Fruit fly (Drosophila melanogaster) whole organism: ENCODE measurements around the gene Ttc19.

ENCODE experiments used
- CG8478 ChIP-seq: fragments of >200 bp; optimal IDR thresholded peaks from 2 replicates; lab custom pipeline; 2018; ENCODE audit warnings: inconsistent platforms
- Dll ChIP-seq: fragments of >200 bp; optimal IDR thresholded peaks from 2 replicates; lab custom pipeline; 2017
- EcR ChIP-seq, 2 experiments: fragments of >200 bp; optimal IDR thresholded peaks; 2 replicates each; lab custom pipeline; 2017; ENCODE audit warnings: missing biosample characterization in 2 of 2, missing genetic modification characterization in 2 of 2, missing genetic modification reagents in 2 of 2
- pan ChIP-seq: fragments of >200 bp; optimal IDR thresholded peaks from 2 replicates; lab custom pipeline; 2017
- psq ChIP-seq: fragments of >200 bp; optimal IDR thresholded peaks from 2 replicates; lab custom pipeline; 2017
- usp ChIP-seq: fragments of >200 bp; optimal IDR thresholded peaks from 2 replicates; lab custom pipeline; 2017; ENCODE audit warnings: missing biosample characterization, missing genetic modification characterization, mixed read lengths

Gene Ttc19

dm6 chr2L:19045111-19045560 lies at the start of gene Ttc19, which contains the start of gene Acn:
Ttc19 (minus strand) TSS chr2L:19045148.
Acn (plus strand) TSS chr2L:19045355.
- TF ChIP-seq usp (GFP tag; lab: Kevin White, UChicago) (no peak), psq (no peak), Dll (lab: Kevin White, UChicago) (no peak), CG8478 (lab: Kevin White, UChicago) (no peak), EcR (GFP tag; optimal IDR thresholded peaks at IDR 0.05; lab: Kevin White, UChicago) (no peak), pan (lab: Kevin White, UChicago) (no peak)

- TF ChIP-seq EcR (GFP tag; optimal IDR thresholded peaks at IDR 0.05; lab: Kevin White, UChicago) (no peak), psq (no peak), pan (lab: Kevin White, UChicago) (no peak), usp (GFP tag; lab: Kevin White, UChicago) (no peak), Dll (lab: Kevin White, UChicago) (no peak), CG8478 (lab: Kevin White, UChicago) (no peak)
Observed at dm6 chr2L:19093868-19094267, 48.9 kb upstream of the Ttc19 start.

dm6 chr2L:19089385-19089784 lies 44.4 kb upstream of the Ttc19 start:
- TF ChIP-seq pan (lab: Kevin White, UChicago), result no peak
- no peak for TF ChIP-seq usp (GFP tag; lab: Kevin White, UChicago)
- no peak for TF ChIP-seq EcR (GFP tag; optimal IDR thresholded peaks at IDR 0.05; lab: Kevin White, UChicago)
- no peak for TF ChIP-seq CG8478 (lab: Kevin White, UChicago)
- no peak for TF ChIP-seq psq
- no peak for TF ChIP-seq Dll (lab: Kevin White, UChicago)

- TF ChIP-seq pan (lab: Kevin White, UChicago) (no peak), psq (no peak), CG8478 (lab: Kevin White, UChicago) (no peak), EcR (GFP tag; optimal IDR thresholded peaks at IDR 0.05; lab: Kevin White, UChicago) (no peak), usp (GFP tag; lab: Kevin White, UChicago) (no peak), Dll (lab: Kevin White, UChicago) (no peak)
Observed at dm6 chr2L:19088895-19089294, 43.9 kb upstream of the Ttc19 start.

dm6 chr2L:19083320-19083764 lies 38.4 kb upstream of the Ttc19 start:
- TF ChIP-seq CG8478 (lab: Kevin White, UChicago) (no peak), EcR (GFP tag; optimal IDR thresholded peaks at IDR 0.05; lab: Kevin White, UChicago) (no peak), psq (no peak), usp (GFP tag; lab: Kevin White, UChicago) (no peak), Dll (lab: Kevin White, UChicago) (no peak), pan (lab: Kevin White, UChicago) (no peak)

- no peak for TF ChIP-seq EcR (GFP tag; optimal IDR thresholded peaks at IDR 0.05; lab: Kevin White, UChicago)
- TF ChIP-seq CG8478 (lab: Kevin White, UChicago), result no peak
- no peak for TF ChIP-seq Dll (lab: Kevin White, UChicago)
- no peak for TF ChIP-seq usp (GFP tag; lab: Kevin White, UChicago)
- TF ChIP-seq psq, result no peak
- TF ChIP-seq pan (lab: Kevin White, UChicago), result no peak
Observed at dm6 chr2L:19079742-19080141, 34.8 kb upstream of the Ttc19 start.

- TF ChIP-seq Dll (lab: Kevin White, UChicago), result no peak
- TF ChIP-seq pan (lab: Kevin White, UChicago), result no peak
- no peak for TF ChIP-seq psq
- TF ChIP-seq usp (GFP tag; lab: Kevin White, UChicago), result no peak
- TF ChIP-seq EcR (GFP tag; optimal IDR thresholded peaks at IDR 0.05; lab: Kevin White, UChicago), result no peak
- no peak for TF ChIP-seq CG8478 (lab: Kevin White, UChicago)
Observed at dm6 chr2L:19078928-19079327, 34.0 kb upstream of the Ttc19 start, which contains the start of gene CG10700. CG10700 (minus strand) TSS chr2L:19079028.

dm6 chr2L:19074099-19074828 lies 29.3 kb upstream of the Ttc19 start, which contains the start of gene CG17572:
CG17572 (minus strand) TSS chr2L:19074149.
- TF ChIP-seq CG8478 (lab: Kevin White, UChicago), result no peak
- no peak for TF ChIP-seq EcR (GFP tag; optimal IDR thresholded peaks at IDR 0.05; lab: Kevin White, UChicago)
- TF ChIP-seq usp (GFP tag; lab: Kevin White, UChicago), result no peak
- TF ChIP-seq Dll (lab: Kevin White, UChicago), result no peak
- TF ChIP-seq pan (lab: Kevin White, UChicago), result no peak

dm6 chr2L:19071713-19072112 lies 26.8 kb upstream of the Ttc19 start:
- TF ChIP-seq CG8478 (lab: Kevin White, UChicago) (no peak), Dll (lab: Kevin White, UChicago) (no peak)

dm6 chr2L:19069548-19070145 lies 24.7 kb upstream of the Ttc19 start, which contains the start of gene CG10702:
CG10702 (minus strand) TSS chr2L:19069851.
- TF ChIP-seq CG8478 (lab: Kevin White, UChicago) (no peak), EcR (GFP tag; optimal IDR thresholded peaks at IDR 0.05; lab: Kevin White, UChicago) (no peak), Dll (lab: Kevin White, UChicago) (no peak), psq (no peak), pan (lab: Kevin White, UChicago) (no peak), usp (GFP tag; lab: Kevin White, UChicago) (no peak)

- TF ChIP-seq CG8478 (lab: Kevin White, UChicago) (no peak), usp (GFP tag; lab: Kevin White, UChicago) (no peak), Dll (lab: Kevin White, UChicago) (no peak), psq (no peak), pan (lab: Kevin White, UChicago) (no peak)
Observed at dm6 chr2L:19068393-19068792, 23.4 kb upstream of the Ttc19 start.
